Fruit fly (Drosophila melanogaster): Measurements from ENCODE around the gene CG18754.

The CG18754 gene

dm6 chr3R:23678349-23679193, 5.3 kb upstream of the CG18754 start, which contains the start of gene GILT2 (continued):
- TF ChIP-seq Ada2b (GFP tag; IDR thresholded peaks at IDR 0.05) (peak; percentile 91), CG15011 (GFP tag; optimal IDR thresholded peaks at IDR 0.05) (peak; percentile 88), Dek (tag; optimal IDR thresholded peaks at IDR 0.05) (peak; percentile 88), sens-2 (GFP tag; IDR thresholded peaks at IDR 0.05) (peak; percentile 76), GATAe (GFP tag; conservative IDR thresholded peaks at IDR 0.05) (peak; percentile 59), CG2889 (GFP tag; IDR thresholded peaks at IDR 0.05) (peak; percentile 77; the same call in 2 of the 3 replicates), lmd (GFP tag; IDR thresholded peaks at IDR 0.05) (peak; percentile 95), CG3281 (GFP tag; optimal IDR thresholded peaks at IDR 0.05) (peak; percentile 94), hth (optimal IDR thresholded peaks at IDR 0.05) (no peak), Kr (GFP tag; optimal IDR thresholded peaks at IDR 0.05) (no peak), CG13123 (GFP tag; optimal IDR thresholded peaks at IDR 0.05) (peak; percentile 54), HLHmδ (GFP tag; optimal IDR thresholded peaks at IDR 0.05) (no peak), Bteb2 (GFP tag; optimal IDR thresholded peaks at IDR 0.05) (peak; percentile 44), CG9609 (GFP tag; optimal IDR thresholded peaks at IDR 0.05) (peak; percentile 21), HHEX (GFP tag; optimal IDR thresholded peaks at IDR 0.05) (peak; percentile 92), Tbp (GFP tag; optimal IDR thresholded peaks at IDR 0.05) (no peak), Antp (GFP tag; optimal IDR thresholded peaks at IDR 0.05) (peak; percentile 25), tx (GFP tag; optimal IDR thresholded peaks at IDR 0.05) (no peak), otp (GFP tag; IDR thresholded peaks at IDR 0.05) (peak; percentile 89), CG13775 (GFP tag; optimal IDR thresholded peaks at IDR 0.05) (peak; percentile 88), CG11560 (tag; IDR thresholded peaks at IDR 0.05) (peak; percentile 81), CG13624 (GFP tag; optimal IDR thresholded peaks at IDR 0.05) (peak; percentile 64), CG1529 (GFP tag; optimal IDR thresholded peaks at IDR 0.05) (peak; percentile 87), Ets65A (GFP tag) (peak; percentile 1), insv (GFP tag; optimal IDR thresholded peaks at IDR 0.05) (peak in 1 of 2 experiments; percentile 76), CG18262 (tag; optimal IDR thresholded peaks at IDR 0.05) (peak; percentile 91), nmo (GFP tag; optimal IDR thresholded peaks at IDR 0.05) (peak; percentile 95), onecut (GFP tag; IDR thresholded peaks at IDR 0.05) (peak; percentile 88), CG42726 (GFP tag; IDR thresholded peaks at IDR 0.05; ENCODE audit: partially characterized antibody) (no peak), sqz (GFP tag; optimal IDR thresholded peaks at IDR 0.05) (peak; percentile 88), twi (tag; optimal IDR thresholded peaks at IDR 0.05) (peak; percentile 76), pfk (GFP tag; optimal IDR thresholded peaks at IDR 0.05) (no peak), CG13296 (GFP tag; optimal IDR thresholded peaks at IDR 0.05) (peak; percentile 94), CG18476 (GFP tag; optimal IDR thresholded peaks at IDR 0.05) (peak; percentile 86), CG1647 (GFP tag; optimal IDR thresholded peaks at IDR 0.05) (peak; percentile 9), MTF-1 (GFP tag; optimal IDR thresholded peaks at IDR 0.05; ENCODE audit: borderline replicate concordance) (peak; percentile 76), HmgZ (tag; optimal IDR thresholded peaks at IDR 0.05) (peak; percentile 81), H15 (GFP tag; IDR thresholded peaks at IDR 0.05) (peak; percentile 86), shn (GFP tag; optimal IDR thresholded peaks at IDR 0.05) (peak; percentile 28), CrebB (tag; optimal IDR thresholded peaks at IDR 0.05) (peak; percentile 80), CG15696 (tag; optimal IDR thresholded peaks at IDR 0.05) (peak; percentile 91), dm (GFP tag; optimal IDR thresholded peaks at IDR 0.05) (peak; percentile 28), sr (GFP tag; IDR thresholded peaks at IDR 0.05) (peak; percentile 50; the same call in 2 of the 3 replicates), Ets97D (GFP tag; optimal IDR thresholded peaks at IDR 0.05) (peak; percentile 48), tin (GFP tag; optimal IDR thresholded peaks at IDR 0.05) (peak; percentile 89), CG15514 (GFP tag; optimal IDR thresholded peaks at IDR 0.05) (peak; percentile 85), CG31441 (GFP tag; IDR thresholded peaks at IDR 0.05) (peak; percentile 97), dpn (GFP tag; optimal IDR thresholded peaks at IDR 0.05) (peak; percentile 64 to 88), CG4360 (GFP tag; IDR thresholded peaks at IDR 0.05) (peak; percentile 60), YL-1 (GFP tag; optimal IDR thresholded peaks at IDR 0.05) (peak; percentile 74)
